Worm (Caenorhabditis elegans) whole organism, L1 larva: ENCODE measurements around the gene otub-1.

ENCODE experiments used
- aly-2 ChIP-seq: fragments of 150-350 bp; optimal IDR thresholded peaks from 2 replicates; lab custom pipeline; 2014; ENCODE audit warnings: missing biosample characterization, missing genetic modification characterization
- ceh-63 ChIP-seq: fragments of 200-800 bp; sonication (Bioruptor generic); optimal IDR thresholded peaks from 2 replicates; lab custom pipeline; 2018; ENCODE audit warnings: mild to moderate bottlenecking, missing genetic modification characterization, missing compliant biosample characterization
- ces-1 ChIP-seq: fragments of 150-350 bp; optimal IDR thresholded peaks from 2 replicates; lab custom pipeline; 2014; ENCODE audit warnings: missing biosample characterization, missing genetic modification reagents, missing genetic modification characterization
- dpl-1 ChIP-seq, 3 experiments: fragments of 150-350 bp in 2 of 3; sonication (generic microtip) in 1 of 3; optimal IDR thresholded peaks; 2 replicates each; lab custom pipeline; 2014 to 2017; ENCODE audit warnings: missing biosample characterization in 3 of 3, missing genetic modification characterization in 3 of 3, missing genetic modification reagents in 3 of 3
- efl-1 ChIP-seq, 4 experiments: fragments of 150-350 bp; optimal IDR thresholded peaks in 3 of 4; peaks in 1 of 4; 1 replicate in 1 of 4; 2 replicates in 3 of 4; lab custom pipeline; 2014; ENCODE audit warnings: missing biosample characterization in 2 of 4, missing genetic modification characterization in 2 of 4, missing genetic modification reagents in 2 of 4
- lin-39 ChIP-seq: fragments of 150-350 bp; optimal IDR thresholded peaks from 2 replicates; lab custom pipeline; 2014; ENCODE audit warnings: missing biosample characterization, missing genetic modification reagents, missing genetic modification characterization
- mdl-1 ChIP-seq, 2 experiments: fragments of 150-350 bp; optimal IDR thresholded peaks; 2 replicates each; lab custom pipeline; 2014 to 2017; ENCODE audit warnings: missing biosample characterization in 2 of 2, missing genetic modification characterization in 2 of 2, inconsistent platforms in 1 of 2
- nhr-237 ChIP-seq: fragments of 150-350 bp; optimal IDR thresholded peaks from 2 replicates; lab custom pipeline; 2014; ENCODE audit warnings: missing biosample characterization, missing genetic modification characterization
- nhr-28 ChIP-seq: fragments of 150-350 bp; optimal IDR thresholded peaks from 2 replicates; lab custom pipeline; 2014; ENCODE audit warnings: missing biosample characterization, missing genetic modification characterization
- ztf-11 ChIP-seq, 2 experiments: sonication (generic microtip); optimal IDR thresholded peaks; 2 replicates each; lab custom pipeline; 2016 to 2017; ENCODE audit warnings: missing genetic modification characterization in 2 of 2, missing biosample characterization in 1 of 2, missing compliant biosample characterization in 1 of 2

DNA sequence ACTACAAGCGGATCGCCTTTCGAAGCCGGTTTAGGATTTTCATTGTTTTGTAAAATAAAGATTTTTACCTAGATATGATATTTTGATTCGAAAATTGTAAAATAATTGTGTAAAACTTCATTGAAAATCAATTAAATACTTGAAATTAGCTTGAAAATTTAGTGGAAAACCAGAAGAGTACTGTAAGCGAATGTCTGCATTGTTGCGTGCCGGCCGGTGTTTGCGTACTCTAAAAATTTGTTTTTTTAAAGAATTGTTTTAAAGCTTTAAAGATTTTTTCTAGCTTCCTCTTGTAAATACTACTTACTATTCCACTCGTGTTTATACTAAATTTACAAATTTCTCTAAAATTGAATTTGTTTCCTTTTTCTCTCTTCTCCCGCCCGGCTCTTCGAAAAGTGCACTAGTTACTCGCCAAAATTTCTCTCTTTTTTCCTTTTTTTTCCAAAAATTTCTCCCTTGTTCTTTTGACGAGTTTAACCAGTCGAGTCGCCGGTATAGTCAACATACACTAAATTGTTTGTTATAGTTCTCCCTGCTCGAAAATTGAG, 3.4 kb downstream of the otub-1 start:
- TF ChIP-seq ztf-11 (tag; optimal IDR thresholded peaks at IDR 0.05; lab: Kevin White, UChicago) (no peak), efl-1 (optimal IDR thresholded peaks at IDR 0.05; lab: Kevin White, UChicago) (no peak), efl-1 (GFP tag; optimal IDR thresholded peaks at IDR 0.05 in 1 of 2; lab: Kevin White, UChicago) (no peak), lin-39 (tag; lab: Kevin White, UChicago) (no peak), nhr-237 (tag; lab: Kevin White, UChicago) (no peak), nhr-28 (tag; lab: Kevin White, UChicago) (no peak), ces-1 (GFP tag; lab: Kevin White, UChicago) (no peak), dpl-1 (GFP tag; optimal IDR thresholded peaks at IDR 0.05; lab: Kevin White, UChicago) (no peak), aly-2 (tag; lab: Kevin White, UChicago) (no peak), ceh-63 (GFP tag; lab: Kevin White, UChicago) (no peak), mdl-1 (tag; optimal IDR thresholded peaks at IDR 0.05; lab: Kevin White, UChicago) (no peak)
